Worm (Caenorhabditis elegans): ENCODE data around the gene math-10.

math-10 gene

DNA sequence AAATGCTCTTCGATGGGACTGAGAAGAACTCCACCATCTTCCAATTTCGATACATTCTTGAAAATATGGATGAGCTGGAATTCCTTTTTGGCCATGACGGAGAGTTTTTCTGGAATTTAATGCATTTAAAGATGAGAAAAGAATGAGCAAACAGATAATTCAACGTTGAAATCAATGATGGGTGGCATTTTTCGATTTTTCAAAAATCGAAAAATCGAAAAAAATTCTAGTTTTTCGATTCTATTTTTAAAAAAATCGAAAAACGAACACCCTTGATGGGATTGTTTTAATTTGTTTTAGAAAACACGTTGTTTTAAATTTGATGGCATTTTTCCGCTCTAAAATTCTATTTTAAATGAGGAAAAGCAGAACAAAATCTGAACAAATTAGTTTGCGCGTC lies 41.4 kb downstream of the math-10 start, which contains the start of gene math-31:
Gene math-31, minus strand, starts transcription at position 101 of the 400 bp plus-strand sequence.
- TF ChIP-seq dmd-8 (GFP tag; IDR thresholded peaks at IDR 0.05) (no peak), mdl-1 (tag; optimal IDR thresholded peaks at IDR 0.05) (no peak), lin-38 (GFP tag; IDR thresholded peaks at IDR 0.05) (no peak), nhr-102 (tag; optimal IDR thresholded peaks at IDR 0.05) (no peak), egl-27 (tag; optimal IDR thresholded peaks at IDR 0.05) (no peak), zfp-2 (tag; optimal IDR thresholded peaks at IDR 0.05) (no peak), lin-39 (tag; optimal IDR thresholded peaks at IDR 0.05) (no peak), nhr-10 (tag; optimal IDR thresholded peaks at IDR 0.05) (no peak), zag-1 (tag; optimal IDR thresholded peaks at IDR 0.05) (no peak), duxl-1 (tag; optimal IDR thresholded peaks at IDR 0.05; ENCODE audit: poor library complexity) (no peak), nhr-25 (tag; optimal IDR thresholded peaks at IDR 0.05; ENCODE audit: borderline replicate concordance, insufficient read depth) (no peak), skn-1 (tag; optimal IDR thresholded peaks at IDR 0.05) (no peak), zip-11 (GFP tag; IDR thresholded peaks at IDR 0.05) (no peak), daf-8 (GFP tag; IDR thresholded peaks at IDR 0.05) (no peak), Y5F2A.4 (GFP tag; optimal IDR thresholded peaks at IDR 0.05) (no peak)

DNA sequence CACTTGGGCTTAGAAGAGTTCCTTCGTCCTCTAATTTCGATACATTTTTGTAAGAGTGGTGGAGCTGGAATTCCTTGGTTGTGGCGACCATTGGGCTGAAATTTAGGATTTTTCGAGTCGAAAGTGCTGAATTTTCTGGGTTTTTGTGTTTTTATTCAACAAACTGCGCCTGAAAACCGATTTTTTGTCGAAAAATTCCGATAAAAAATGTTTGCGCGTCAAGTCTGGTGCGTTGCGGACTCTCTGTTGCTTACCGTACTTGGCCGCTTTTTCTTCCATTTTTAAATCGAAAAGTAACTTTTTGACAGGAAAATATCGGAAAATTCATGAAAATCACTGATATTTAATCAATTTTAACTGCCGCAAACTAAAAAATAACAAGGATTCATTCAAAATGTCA lies 46.5 kb downstream of the math-10 start, which contains the start of gene bath-4:
Gene bath-4, minus strand, starts transcription at position 101 of the 400 bp plus-strand sequence.
- TF ChIP-seq hmg-1.1 (GFP tag; IDR thresholded peaks at IDR 0.05) (no peak), fkh-10 (GFP tag; optimal IDR thresholded peaks at IDR 0.05) (no peak), ZK337.2 (GFP tag; IDR thresholded peaks at IDR 0.05) (no peak), hlh-11 (tag; optimal IDR thresholded peaks at IDR 0.05) (no peak), lim-7 (GFP tag; IDR thresholded peaks at IDR 0.05) (no peak), unc-130 (GFP tag; optimal IDR thresholded peaks at IDR 0.05) (no peak)

DNA sequence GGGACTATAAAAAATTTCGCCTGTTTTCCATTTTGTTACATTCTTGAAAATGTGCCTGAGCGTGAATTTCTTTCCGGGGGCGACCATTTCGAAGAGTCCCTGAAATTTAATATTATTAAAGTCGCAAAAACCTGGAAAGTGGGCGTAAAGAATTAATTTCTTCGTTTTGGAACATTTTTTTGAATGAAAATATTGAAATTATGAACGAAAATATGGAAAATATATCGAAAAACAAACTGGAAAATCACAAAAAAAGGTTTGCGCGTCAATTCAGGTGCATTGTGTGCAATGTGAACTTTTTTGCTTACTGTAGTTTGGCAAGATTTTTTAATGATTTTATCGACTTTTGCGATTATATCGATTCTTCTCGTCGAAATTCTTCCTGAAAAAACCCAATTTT lies 49.7 kb downstream of the math-10 start, which contains the start of gene bath-7:
Gene bath-7, minus strand, starts transcription at position 101 of the 400 bp plus-strand sequence.
- TF ChIP-seq dve-1 (tag; optimal IDR thresholded peaks at IDR 0.05; ENCODE audit: insufficient read depth) (no peak), mxl-3 (GFP tag; optimal IDR thresholded peaks at IDR 0.05) (no peak), dmd-6 (GFP tag; IDR thresholded peaks at IDR 0.05) (no peak), snpc-4 (tag; optimal IDR thresholded peaks at IDR 0.05) (no peak), dmd-8 (GFP tag; IDR thresholded peaks at IDR 0.05) (no peak), ceh-82 (tag; optimal IDR thresholded peaks at IDR 0.05) (no peak), lin-29 (GFP tag; IDR thresholded peaks at IDR 0.05) (no peak), ceh-28 (tag; optimal IDR thresholded peaks at IDR 0.05) (no peak), hmg-1.1 (GFP tag; IDR thresholded peaks at IDR 0.05) (no peak), nhr-237 (tag; optimal IDR thresholded peaks at IDR 0.05) (no peak), nhr-10 (tag; optimal IDR thresholded peaks at IDR 0.05) (no peak), T26A8.4 (GFP tag; IDR thresholded peaks at IDR 0.05) (no peak), F44E2.7 (GFP tag; IDR thresholded peaks at IDR 0.05) (no peak)

DNA sequence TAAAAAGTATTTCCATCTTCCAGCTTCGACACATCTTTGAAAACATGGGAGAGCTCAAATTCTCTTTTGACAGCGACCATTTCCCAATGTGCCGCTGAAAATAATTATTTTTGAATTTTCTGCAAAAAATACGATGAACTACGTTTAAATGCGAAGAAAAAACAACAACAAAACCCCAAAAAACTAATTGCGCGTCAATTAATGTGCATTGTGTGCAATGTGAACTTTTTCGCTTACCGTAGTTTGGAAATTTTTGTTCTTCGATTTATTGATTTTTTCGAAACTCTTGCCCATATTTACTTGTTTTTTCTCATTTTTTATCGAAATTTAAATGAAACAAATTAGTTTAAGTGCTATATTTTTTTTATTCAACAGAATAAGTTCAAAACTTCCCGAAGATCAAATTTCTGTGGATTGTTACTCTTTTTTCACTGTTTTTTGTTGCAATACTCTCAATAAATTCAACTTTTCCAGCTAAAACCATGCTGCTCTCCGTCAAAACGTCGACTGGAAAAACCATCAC lies 51.4 kb downstream of the math-10 start, which contains the start of the genes bath-2 and F52C6.4:
Gene bath-2, minus strand, starts transcription at position 101 of the 523 bp plus-strand sequence.
Gene F52C6.4, plus strand, starts transcription at position 473 of the 523 bp plus-strand sequence.
- TF ChIP-seq aha-1 (tag) = peak; percentile 5
- TF ChIP-seq fkh-10 (GFP tag; optimal IDR thresholded peaks at IDR 0.05) = no peak

All from whole organism, L4 larva.